Worm (Caenorhabditis elegans) whole organism, L3 larva: ENCODE measurements around the gene act-5.

ENCODE experiments used
- R02D3.7 ChIP-seq: fragments of 150-350 bp; optimal IDR thresholded peaks from 2 replicates; lab custom pipeline; 2014; ENCODE audit warnings: missing biosample characterization, missing genetic modification characterization
- ZK546.5 ChIP-seq: sonication (generic microtip); optimal IDR thresholded peaks from 2 replicates; lab custom pipeline; 2017; ENCODE audit warnings: missing biosample characterization, missing genetic modification characterization
- aly-2 ChIP-seq: fragments of 150-350 bp; optimal IDR thresholded peaks from 2 replicates; lab custom pipeline; 2014; ENCODE audit warnings: missing biosample characterization, missing genetic modification characterization
- ama-1 ChIP-seq: fragments of 150-350 bp; optimal IDR thresholded peaks from 2 replicates; lab custom pipeline; 2018
- ceh-16 ChIP-seq: sonication (generic microtip); optimal IDR thresholded peaks from 2 replicates; lab custom pipeline; 2017; ENCODE audit warnings: missing biosample characterization, missing genetic modification characterization
- ceh-28 ChIP-seq: fragments of 150-350 bp; optimal IDR thresholded peaks from 2 replicates; lab custom pipeline; 2014; ENCODE audit warnings: missing biosample characterization, missing genetic modification reagents, missing genetic modification characterization
- ceh-82 ChIP-seq: fragments of 150-350 bp; optimal IDR thresholded peaks from 2 replicates; lab custom pipeline; 2014; ENCODE audit warnings: missing biosample characterization, missing genetic modification characterization
- daf-12 ChIP-seq: fragments of 150-350 bp; optimal IDR thresholded peaks from 2 replicates; lab custom pipeline; 2014; ENCODE audit warnings: missing biosample characterization, missing genetic modification reagents, missing genetic modification characterization
- egl-5 ChIP-seq: fragments of 150-350 bp; optimal IDR thresholded peaks from 2 replicates; lab custom pipeline; 2017; ENCODE audit warnings: missing biosample characterization, missing genetic modification reagents, missing genetic modification characterization, inconsistent platforms
- elt-2 ChIP-seq: sonication (generic microtip); optimal IDR thresholded peaks from 2 replicates; lab custom pipeline; 2016; ENCODE audit warnings: missing genetic modification reagents, mild to moderate bottlenecking, missing genetic modification characterization, missing compliant biosample characterization
- elt-3 ChIP-seq, 3 experiments: fragments of 150-350 bp in 1 of 3; sonication (generic microtip) in 2 of 3; optimal IDR thresholded peaks; 2 replicates in 2 of 3; 4 replicates in 1 of 3; lab custom pipeline; 2014 to 2017; ENCODE audit warnings: missing biosample characterization in 3 of 3, missing genetic modification characterization in 3 of 3
- eor-1 ChIP-seq, 2 experiments: fragments of 150-350 bp; optimal IDR thresholded peaks; 2 replicates each; lab custom pipeline; 2014 to 2018; ENCODE audit warnings: missing biosample characterization in 2 of 2, missing genetic modification characterization in 2 of 2
- fkh-10 ChIP-seq: sonication (generic microtip); optimal IDR thresholded peaks from 2 replicates; lab custom pipeline; 2017; ENCODE audit warnings: missing biosample characterization, missing genetic modification reagents, missing genetic modification characterization
- fkh-2 ChIP-seq: fragments of 150-350 bp; optimal IDR thresholded peaks from 2 replicates; lab custom pipeline; 2014; ENCODE audit warnings: missing biosample characterization, missing genetic modification reagents, missing genetic modification characterization
- fos-1 ChIP-seq: fragments of 150-350 bp; optimal IDR thresholded peaks from 2 replicates; lab custom pipeline; 2014; ENCODE audit warnings: missing biosample characterization, missing genetic modification characterization
- hmg-11 ChIP-seq: sonication (generic microtip); optimal IDR thresholded peaks from 2 replicates; lab custom pipeline; 2016; ENCODE audit warnings: missing genetic modification characterization, missing compliant biosample characterization
- lin-39 ChIP-seq: fragments of 150-350 bp; optimal IDR thresholded peaks from 2 replicates; lab custom pipeline; 2018; ENCODE audit warnings: missing biosample characterization, missing genetic modification reagents, missing genetic modification characterization
- lsy-12 ChIP-seq: sonication (generic microtip); optimal IDR thresholded peaks from 2 replicates; lab custom pipeline; 2016; ENCODE audit warnings: mild to moderate bottlenecking, missing genetic modification characterization, missing compliant biosample characterization
- mdl-1 ChIP-seq: fragments of 150-350 bp; optimal IDR thresholded peaks from 2 replicates; lab custom pipeline; 2014; ENCODE audit warnings: missing biosample characterization, missing genetic modification characterization
- nfya-1 ChIP-seq: sonication (generic microtip); optimal IDR thresholded peaks from 2 replicates; lab custom pipeline; 2017; ENCODE audit warnings: missing genetic modification characterization, mild to moderate bottlenecking, missing compliant biosample characterization, antibody characterized with exemption, moderate library complexity; ENCODE audit not compliant: insufficient read depth
- nhr-11 ChIP-seq: fragments of 150-350 bp; optimal IDR thresholded peaks from 2 replicates; lab custom pipeline; 2014; ENCODE audit warnings: missing biosample characterization, missing genetic modification characterization
- nhr-12 ChIP-seq: fragments of 150-350 bp; optimal IDR thresholded peaks from 2 replicates; lab custom pipeline; 2014; ENCODE audit warnings: missing biosample characterization, missing genetic modification characterization
- nhr-23 ChIP-seq: fragments of 150-350 bp; optimal IDR thresholded peaks from 2 replicates; lab custom pipeline; 2014; ENCODE audit warnings: missing biosample characterization, missing genetic modification reagents, missing genetic modification characterization
- nhr-237 ChIP-seq: fragments of 150-350 bp; optimal IDR thresholded peaks from 2 replicates; lab custom pipeline; 2014; ENCODE audit warnings: missing biosample characterization, missing genetic modification characterization
- nhr-25 ChIP-seq: sonication (generic microtip); optimal IDR thresholded peaks from 2 replicates; lab custom pipeline; 2017; ENCODE audit warnings: missing biosample characterization, missing genetic modification characterization
- nhr-28 ChIP-seq: fragments of 150-350 bp; optimal IDR thresholded peaks from 2 replicates; lab custom pipeline; 2014; ENCODE audit warnings: missing biosample characterization, missing genetic modification characterization
- nhr-43 ChIP-seq: sonication (generic microtip); optimal IDR thresholded peaks from 2 replicates; lab custom pipeline; 2016; ENCODE audit warnings: mild to moderate bottlenecking, missing genetic modification characterization, missing compliant biosample characterization; ENCODE audit not compliant: poor library complexity, severe bottlenecking
- nhr-76 ChIP-seq: fragments of 150-350 bp; sonication (generic microtip); optimal IDR thresholded peaks from 5 replicates; lab custom pipeline; 2014; ENCODE audit warnings: missing biosample characterization, missing genetic modification characterization
- pqm-1 ChIP-seq: fragments of 150-350 bp; optimal IDR thresholded peaks from 2 replicates; lab custom pipeline; 2017; ENCODE audit warnings: missing biosample characterization, missing genetic modification characterization, inconsistent platforms
- sea-2 ChIP-seq: fragments of 150-350 bp; sonication (generic microtip); optimal IDR thresholded peaks from 4 replicates; lab custom pipeline; 2014; ENCODE audit warnings: missing biosample characterization, missing genetic modification reagents, missing genetic modification characterization
- snpc-4 ChIP-seq: fragments of 150-350 bp; optimal IDR thresholded peaks from 2 replicates; lab custom pipeline; 2014; ENCODE audit warnings: missing biosample characterization, missing genetic modification characterization
- unc-39 ChIP-seq: sonication (generic microtip); optimal IDR thresholded peaks from 4 replicates; lab custom pipeline; 2017; ENCODE audit warnings: missing biosample characterization, missing genetic modification characterization
- unc-62 ChIP-seq: fragments of 150-350 bp; sonication (generic microtip); optimal IDR thresholded peaks from 4 replicates; lab custom pipeline; 2014; ENCODE audit warnings: missing biosample characterization, missing genetic modification reagents, missing genetic modification characterization
- ztf-11 ChIP-seq: fragments of 150-350 bp; optimal IDR thresholded peaks from 2 replicates; lab custom pipeline; 2014; ENCODE audit warnings: missing biosample characterization, missing genetic modification characterization
- ztf-4 ChIP-seq: fragments of 150-350 bp; optimal IDR thresholded peaks from 2 replicates; lab custom pipeline; 2014; ENCODE audit warnings: missing biosample characterization, missing genetic modification characterization

The act-5 gene

ce11 chrIII:13643534-13643933 is 37.7 kb upstream of the act-5 start, which contains the start of the genes drr-2 and set-16 (continued):
- peak; percentile 75 for TF ChIP-seq ZK546.5
- peak; percentile 99 for TF ChIP-seq fkh-10 (GFP tag; lab: Kevin White, UChicago)
- TF ChIP-seq hmg-11 (tag; lab: Kevin White, UChicago): peak; percentile 94
- peak; percentile 66 for TF ChIP-seq daf-12 (tag; lab: Kevin White, UChicago)
- TF ChIP-seq elt-2: peak; percentile 94
- TF ChIP-seq nhr-28: peak; percentile 76
- peak; percentile 99 for TF ChIP-seq ceh-28 (tag; lab: Kevin White, UChicago)
- TF ChIP-seq aly-2 (tag; lab: Kevin White, UChicago): peak; percentile 81
- TF ChIP-seq nhr-12 (tag; lab: Kevin White, UChicago): no peak
- TF ChIP-seq lin-39 (tag; lab: Kevin White, UChicago): peak; percentile 97
- TF ChIP-seq, all 47 proteins: peak for 40

ce11 chrIII:13642776-13643175 is 36.9 kb upstream of the act-5 start:
- TF ChIP-seq ama-1 (lab: Kevin White, UChicago) (no peak), elt-3 (tag; optimal IDR thresholded peaks at IDR 0.05; lab: Kevin White, UChicago) (no peak), aly-2 (tag; lab: Kevin White, UChicago) (no peak), ztf-4 (tag; lab: Kevin White, UChicago) (no peak), elt-2 (no peak), snpc-4 (tag; lab: Kevin White, UChicago) (no peak), daf-12 (tag; lab: Kevin White, UChicago) (no peak), unc-39 (no peak), ZK546.5 (no peak), ceh-16 (tag; lab: Kevin White, UChicago) (no peak), nfya-1 (tag; lab: Kevin White, UChicago) (no peak)

ce11 chrIII:13642227-13642626 is 36.4 kb upstream of the act-5 start, which contains the start of gene T12D8.10:
TSS of gene T12D8.10 (minus strand) at chrIII:13642327.
- TF ChIP-seq nhr-76 (tag; lab: Kevin White, UChicago) (no peak), pqm-1 (tag; lab: Kevin White, UChicago) (no peak), elt-3 (tag; optimal IDR thresholded peaks at IDR 0.05; lab: Kevin White, UChicago) (no peak), ceh-82 (tag; lab: Kevin White, UChicago) (no peak), ceh-16 (tag; lab: Kevin White, UChicago) (no peak)

ce11 chrIII:13641588-13641987 is 35.7 kb upstream of the act-5 start, which contains the start of gene acbp-5:
TSS of gene acbp-5 (minus strand) at chrIII:13641688.
- TF ChIP-seq ama-1 (lab: Kevin White, UChicago): no peak
- TF ChIP-seq lsy-12 (tag; lab: Kevin White, UChicago): no peak
- TF ChIP-seq fkh-2 (tag; lab: Kevin White, UChicago): no peak
- TF ChIP-seq egl-5: no peak
- no peak for TF ChIP-seq ZK546.5
- TF ChIP-seq eor-1 (tag; optimal IDR thresholded peaks at IDR 0.05; lab: Kevin White, UChicago): no peak
- TF ChIP-seq mdl-1 (tag; lab: Kevin White, UChicago): no peak
- TF ChIP-seq snpc-4 (tag; lab: Kevin White, UChicago): no peak
- no peak for TF ChIP-seq sea-2 (GFP tag; lab: Kevin White, UChicago)

ce11 chrIII:13640869-13641268 is 35.0 kb upstream of the act-5 start:
- TF ChIP-seq unc-62: no peak
- TF ChIP-seq ztf-11: no peak
- TF ChIP-seq nhr-25: no peak
- TF ChIP-seq R02D3.7: no peak
- no peak for TF ChIP-seq ceh-28 (tag; lab: Kevin White, UChicago)
- TF ChIP-seq nhr-23 (tag; lab: Kevin White, UChicago): no peak
- no peak for TF ChIP-seq nhr-237 (tag; lab: Kevin White, UChicago)
- no peak for TF ChIP-seq aly-2 (tag; lab: Kevin White, UChicago)
- TF ChIP-seq hmg-11 (tag; lab: Kevin White, UChicago): no peak
- TF ChIP-seq nhr-28: no peak
- no peak for TF ChIP-seq nhr-11 (tag; lab: Kevin White, UChicago)
- no peak for TF ChIP-seq nhr-76 (tag; lab: Kevin White, UChicago)
- TF ChIP-seq nhr-43 (tag; lab: Kevin White, UChicago): no peak
- no peak for TF ChIP-seq fos-1 (tag; lab: Kevin White, UChicago)
- TF ChIP-seq pqm-1 (tag; lab: Kevin White, UChicago): no peak
